Fruit fly (Drosophila melanogaster) whole organism, embryonic: ENCODE measurements around the gene Cyp4d1.

Experiments used
- Asciz ChIP-seq: fragments of 200-800 bp; sonication (Bioruptor generic); optimal IDR thresholded peaks from 2 replicates; lab custom pipeline; 2017; ENCODE audit warnings: missing biosample characterization, mild to moderate bottlenecking, missing genetic modification characterization, missing genetic modification reagents
- B-H2 ChIP-seq: fragments of 200-800 bp; sonication (Bioruptor generic); optimal IDR thresholded peaks from 2 replicates; lab custom pipeline; 2018; ENCODE audit warnings: missing biosample characterization, mild to moderate bottlenecking, missing genetic modification characterization
- CG11398 ChIP-seq: fragments of 200-800 bp; sonication (Bioruptor generic); optimal IDR thresholded peaks from 2 replicates; lab custom pipeline; 2016; ENCODE audit warnings: missing biosample characterization, missing genetic modification characterization
- CG12071 ChIP-seq: fragments of 200-800 bp; sonication (Bioruptor generic); optimal IDR thresholded peaks from 3 replicates; lab custom pipeline; 2018; ENCODE audit warnings: missing biosample characterization, mild to moderate bottlenecking, missing genetic modification characterization
- CG12219 ChIP-seq: fragments of 200-800 bp; sonication (Bioruptor generic); optimal IDR thresholded peaks from 3 replicates; lab custom pipeline; 2018; ENCODE audit warnings: missing biosample characterization, mild to moderate bottlenecking, missing genetic modification characterization
- CG12391 ChIP-seq: fragments of 200-800 bp; sonication (Bioruptor generic); optimal IDR thresholded peaks from 3 replicates; lab custom pipeline; 2018; ENCODE audit warnings: missing biosample characterization, mild to moderate bottlenecking, missing genetic modification characterization, moderate library complexity
- CG15073 ChIP-seq: fragments of 200-800 bp; sonication (Bioruptor generic); optimal IDR thresholded peaks from 2 replicates; lab custom pipeline; 2016; ENCODE audit warnings: missing biosample characterization, missing genetic modification characterization
- CG30431 ChIP-seq: fragments of 200-800 bp; sonication (Bioruptor generic); optimal IDR thresholded peaks from 2 replicates; lab custom pipeline; 2017; ENCODE audit warnings: missing biosample characterization, missing genetic modification characterization
- CG3281 ChIP-seq: fragments of 200-800 bp; sonication (Bioruptor generic); optimal IDR thresholded peaks from 3 replicates; lab custom pipeline; 2017; ENCODE audit warnings: missing biosample characterization, mild to moderate bottlenecking, missing genetic modification characterization
- CG33213 ChIP-seq: fragments of 200-800 bp; sonication (Bioruptor generic); optimal IDR thresholded peaks from 3 replicates; lab custom pipeline; 2016; ENCODE audit warnings: missing biosample characterization, missing genetic modification characterization
- CG34224 ChIP-seq: fragments of 200-800 bp; sonication (Bioruptor generic); IDR thresholded peaks from 3 replicates; pipeline ENCODE4 v1.3.6; 2022; ENCODE audit warnings: missing biosample characterization, missing genetic modification characterization; ENCODE audit not compliant: partially characterized antibody
- CG4360 ChIP-seq: fragments of 200-800 bp; sonication (Bioruptor generic); IDR thresholded peaks from 2 replicates; pipeline ENCODE4 v1.3.6; 2022; ENCODE audit warnings: missing biosample characterization, missing genetic modification characterization
- CG4404 ChIP-seq: fragments of 200-800 bp; sonication (Bioruptor generic); IDR thresholded peaks from 2 replicates; pipeline ENCODE4 v1.3.6; 2022; ENCODE audit warnings: missing biosample characterization, missing genetic modification characterization
- CG7372 ChIP-seq: fragments of 200-800 bp; sonication (Bioruptor generic); IDR thresholded peaks from 2 replicates; pipeline ENCODE4 v1.3.6; 2022; ENCODE audit warnings: missing biosample characterization, missing genetic modification characterization
- CG7786 ChIP-seq: fragments of 200-800 bp; sonication (Bioruptor generic); optimal IDR thresholded peaks from 2 replicates; lab custom pipeline; 2016; ENCODE audit warnings: missing biosample characterization, missing genetic modification characterization
- CG7928 ChIP-seq: fragments of 200-800 bp; sonication (Bioruptor generic); optimal IDR thresholded peaks from 2 replicates; lab custom pipeline; 2017; ENCODE audit warnings: missing biosample characterization, mild to moderate bottlenecking, missing genetic modification characterization
- CG9609 ChIP-seq: fragments of 200-800 bp; sonication (Bioruptor generic); optimal IDR thresholded peaks from 3 replicates; lab custom pipeline; 2016; ENCODE audit warnings: missing biosample characterization, missing genetic modification characterization
- Chrac-16 ChIP-seq: fragments of 200-800 bp; sonication (Bioruptor generic); optimal IDR thresholded peaks from 3 replicates; lab custom pipeline; 2016; ENCODE audit warnings: missing biosample characterization, missing genetic modification characterization
- CoRest ChIP-seq: fragments of 200-800 bp; sonication (Bioruptor generic); optimal IDR thresholded peaks from 3 replicates; lab custom pipeline; 2018; ENCODE audit warnings: missing biosample characterization, mild to moderate bottlenecking, missing genetic modification characterization, moderate library complexity
- Dek ChIP-seq: fragments of 200-800 bp; sonication (Bioruptor generic); optimal IDR thresholded peaks from 3 replicates; lab custom pipeline; 2019; ENCODE audit warnings: missing biosample characterization, mild to moderate bottlenecking, missing genetic modification characterization, moderate library complexity
- ERR ChIP-seq: fragments of 200-800 bp; sonication (Bioruptor generic); optimal IDR thresholded peaks from 2 replicates; lab custom pipeline; 2016; ENCODE audit warnings: missing biosample characterization, missing genetic modification characterization
- Ets65A ChIP-seq: fragments of 200-800 bp; sonication (Bioruptor generic); peaks from one replicate; lab custom pipeline; 2016; ENCODE audit warnings: missing biosample characterization, missing genetic modification characterization
- Fer3 ChIP-seq: fragments of 200-800 bp; sonication (Bioruptor generic); optimal IDR thresholded peaks from 2 replicates; lab custom pipeline; 2018; ENCODE audit warnings: missing biosample characterization, mild to moderate bottlenecking, missing genetic modification characterization, moderate library complexity
- HHEX ChIP-seq: fragments of 200-800 bp; sonication (Bioruptor generic); optimal IDR thresholded peaks from 3 replicates; lab custom pipeline; 2017; ENCODE audit warnings: missing biosample characterization, mild to moderate bottlenecking, missing genetic modification characterization, missing genetic modification reagents
- Hsf ChIP-seq: fragments of 200-800 bp; sonication (Bioruptor generic); optimal IDR thresholded peaks from 3 replicates; lab custom pipeline; 2016; ENCODE audit warnings: missing biosample characterization, missing genetic modification characterization
- Oli ChIP-seq: fragments of 200-800 bp; sonication (Bioruptor generic); optimal IDR thresholded peaks from 2 replicates; lab custom pipeline; 2018; ENCODE audit warnings: missing biosample characterization, mild to moderate bottlenecking, missing genetic modification characterization, moderate library complexity
- Sin3A ChIP-seq: fragments of >200 bp; optimal IDR thresholded peaks from 2 replicates; lab custom pipeline; 2018
- Taf1 ChIP-seq: fragments of 200-800 bp; sonication (Bioruptor generic); IDR thresholded peaks from 2 replicates; pipeline ENCODE4 v1.3.6; 2022; ENCODE audit warnings: missing biosample characterization, missing genetic modification characterization
- Vsx1 ChIP-seq: fragments of 200-800 bp; sonication (Bioruptor generic); optimal IDR thresholded peaks from 2 replicates; lab custom pipeline; 2017; ENCODE audit warnings: missing biosample characterization, mild to moderate bottlenecking, missing genetic modification characterization, missing genetic modification reagents
- ap ChIP-seq: fragments of 200-800 bp; sonication (Bioruptor generic); IDR thresholded peaks from 2 replicates; pipeline ENCODE4 v1.3.6; 2022; ENCODE audit warnings: missing biosample characterization, missing genetic modification characterization
- bsh ChIP-seq, 2 experiments: fragments of 200-800 bp; sonication (Bioruptor generic); optimal IDR thresholded peaks; 2 replicates each; lab custom pipeline; 2017 to 2018; ENCODE audit warnings: mild to moderate bottlenecking in 2 of 2, missing biosample characterization in 2 of 2, missing genetic modification characterization in 2 of 2, moderate library complexity in 1 of 2
- btn ChIP-seq: fragments of 200-800 bp; sonication (Bioruptor generic); optimal IDR thresholded peaks from 2 replicates; lab custom pipeline; 2016; ENCODE audit warnings: missing biosample characterization, missing genetic modification characterization
- cwo ChIP-seq: fragments of 200-800 bp; sonication (Bioruptor generic); optimal IDR thresholded peaks from 3 replicates; lab custom pipeline; 2017; ENCODE audit warnings: missing biosample characterization, missing genetic modification characterization, mild to moderate bottlenecking, moderate library complexity, missing genetic modification reagents
- ftz-f1 ChIP-seq: fragments of 200-800 bp; sonication (Bioruptor generic); optimal IDR thresholded peaks from 2 replicates; lab custom pipeline; 2016; ENCODE audit warnings: missing biosample characterization, missing genetic modification characterization
- fu2 ChIP-seq: fragments of 200-800 bp; sonication (Bioruptor generic); optimal IDR thresholded peaks from 2 replicates; lab custom pipeline; 2016; ENCODE audit warnings: missing biosample characterization, missing genetic modification characterization
- gce ChIP-seq: fragments of 200-800 bp; sonication (Bioruptor generic); IDR thresholded peaks from 3 replicates; pipeline ENCODE4 v1.3.6; 2022; ENCODE audit warnings: missing biosample characterization, missing genetic modification characterization
- ken ChIP-seq: fragments of 200-800 bp; sonication (Bioruptor generic); IDR thresholded peaks from 3 replicates; pipeline ENCODE4 v1.3.6; 2022; ENCODE audit warnings: missing biosample characterization, missing genetic modification characterization
- mam ChIP-seq: fragments of 200-800 bp; sonication (Bioruptor generic); optimal IDR thresholded peaks from 3 replicates; lab custom pipeline; 2016; ENCODE audit warnings: missing biosample characterization, missing genetic modification characterization
- mld ChIP-seq: fragments of 200-800 bp; sonication (Bioruptor generic); IDR thresholded peaks from 3 replicates; pipeline ENCODE4 v1.3.6; 2022; ENCODE audit warnings: missing biosample characterization, missing genetic modification characterization; ENCODE audit not compliant: partially characterized antibody
- nerfin-1 ChIP-seq: fragments of 200-800 bp; sonication (Bioruptor generic); optimal IDR thresholded peaks from 3 replicates; lab custom pipeline; 2019; ENCODE audit warnings: missing biosample characterization, mild to moderate bottlenecking, missing genetic modification characterization, moderate library complexity
- oc ChIP-seq: fragments of 200-800 bp; sonication (Bioruptor generic); optimal IDR thresholded peaks from 2 replicates; lab custom pipeline; 2018; ENCODE audit warnings: missing biosample characterization, mild to moderate bottlenecking, missing genetic modification characterization, moderate library complexity
- pnt ChIP-seq: fragments of 200-800 bp; sonication (Bioruptor generic); optimal IDR thresholded peaks from 3 replicates; lab custom pipeline; 2016; ENCODE audit warnings: missing biosample characterization, missing genetic modification characterization
- run ChIP-seq: fragments of 200-800 bp; sonication (Bioruptor generic); optimal IDR thresholded peaks from 3 replicates; lab custom pipeline; 2018; ENCODE audit warnings: missing biosample characterization, mild to moderate bottlenecking, missing genetic modification characterization
- shn ChIP-seq: fragments of 200-800 bp; sonication (Bioruptor generic); optimal IDR thresholded peaks from 3 replicates; lab custom pipeline; 2016; ENCODE audit warnings: missing biosample characterization, missing genetic modification characterization
- tap ChIP-seq: fragments of 200-800 bp; optimal IDR thresholded peaks from 3 replicates; lab custom pipeline; 2019; ENCODE audit warnings: missing biosample characterization, mild to moderate bottlenecking, missing genetic modification characterization, moderate library complexity
- tgo ChIP-seq: fragments of 200-800 bp; sonication (Bioruptor generic); IDR thresholded peaks from 3 replicates; pipeline ENCODE4 v1.3.6; 2022; ENCODE audit warnings: missing biosample characterization, missing genetic modification characterization
- toy ChIP-seq: fragments of 200-800 bp; sonication (Bioruptor generic); IDR thresholded peaks from 2 replicates; pipeline ENCODE4 v1.3.6; 2022; ENCODE audit warnings: missing biosample characterization, missing genetic modification characterization

Cyp4d1 gene

dm6 chrX:2134965-2135758, 26.8 kb downstream of the Cyp4d1 start (continued):
- peak; percentile 74 for TF ChIP-seq CG33213 (GFP tag; lab: Kevin White, UChicago)
- peak; percentile 50 for TF ChIP-seq CG7928 (GFP tag; lab: Kevin White, UChicago)
- peak; percentile 63 for TF ChIP-seq CG15073 (GFP tag; lab: Kevin White, UChicago)
- no peak for TF ChIP-seq CG34224 (GFP tag; lab: Robert Waterston, UW)
- TF ChIP-seq ap (GFP tag; lab: Robert Waterston, UW) = peak; percentile 75
- peak; percentile 67 for TF ChIP-seq CG9609
- peak; percentile 83 for TF ChIP-seq Dek (tag; lab: Kevin White, UChicago)
- no peak for TF ChIP-seq Sin3A
- TF ChIP-seq tap = peak; percentile 90
- TF ChIP-seq CG12219 (GFP tag; lab: Kevin White, UChicago) = peak; percentile 86
- TF ChIP-seq Taf1 (GFP tag; lab: Robert Waterston, UW) = peak; percentile 58

- TF ChIP-seq mam (peak; percentile 61), cwo (GFP tag; lab: Kevin White, UChicago) (peak; percentile 42), CG12071 (peak; percentile 64), CG30431 (GFP tag; lab: Kevin White, UChicago) (peak; percentile 60), ftz-f1 (GFP tag; lab: Kevin White, UChicago) (no peak), oc (tag; lab: Kevin White, UChicago) (peak; percentile 6), B-H2 (GFP tag; lab: Kevin White, UChicago) (no peak), nerfin-1 (peak; percentile 83), gce (GFP tag; lab: Robert Waterston, UW) (0 out of 3 replicates have a peak, but pooled peaks have one; percentile 23), fu2 (GFP tag; lab: Kevin White, UChicago) (peak; percentile 35), Hsf (GFP tag; lab: Kevin White, UChicago) (peak; percentile 65), shn (GFP tag; lab: Kevin White, UChicago) (peak; percentile 13), toy (GFP tag; lab: Robert Waterston, UW) (no peak), CG7372 (no peak), btn (GFP tag; lab: Kevin White, UChicago) (peak; percentile 9), ken (GFP tag; lab: Robert Waterston, UW) (peak; percentile 48; the same call in 2 of the 3 replicates), CG4404 (GFP tag; lab: Robert Waterston, UW) (peak; percentile 33), CG7786 (peak; percentile 18), Fer3 (tag; lab: Kevin White, UChicago) (peak; percentile 61), Ets65A (GFP tag; lab: Kevin White, UChicago) (peak; percentile 95), CG4360 (GFP tag; lab: Robert Waterston, UW) (peak; percentile 27; the same call in 1 of the 2 replicates), HHEX (GFP tag; lab: Kevin White, UChicago) (peak; percentile 68), Vsx1 (GFP tag; lab: Kevin White, UChicago) (peak; percentile 18), CG9609 (peak; percentile 10), Asciz (GFP tag; lab: Kevin White, UChicago) (peak; percentile 21), bsh (GFP tag; optimal IDR thresholded peaks at IDR 0.05; lab: Kevin White, UChicago) (peak; percentile 53 to 85), CG3281 (GFP tag; lab: Kevin White, UChicago) (peak; percentile 50), Oli (tag; lab: Kevin White, UChicago) (peak; percentile 75), CoRest (peak; percentile 68), ERR (peak; percentile 32), run (tag; lab: Kevin White, UChicago) (peak; percentile 26), CG12391 (tag; lab: Kevin White, UChicago) (peak; percentile 69), CG11398 (GFP tag; lab: Kevin White, UChicago) (peak; percentile 8), tgo (GFP tag; lab: Robert Waterston, UW) (peak; percentile 68; the same call in 2 of the 3 replicates), pnt (peak; percentile 53), Chrac-16 (GFP tag; lab: Kevin White, UChicago) (peak; percentile 57), mld (GFP tag; lab: Robert Waterston, UW) (no peak)
Measured at dm6 chrX:2134226-2134880, 27.6 kb downstream of the Cyp4d1 start.
